In the genomic region with DNA sequence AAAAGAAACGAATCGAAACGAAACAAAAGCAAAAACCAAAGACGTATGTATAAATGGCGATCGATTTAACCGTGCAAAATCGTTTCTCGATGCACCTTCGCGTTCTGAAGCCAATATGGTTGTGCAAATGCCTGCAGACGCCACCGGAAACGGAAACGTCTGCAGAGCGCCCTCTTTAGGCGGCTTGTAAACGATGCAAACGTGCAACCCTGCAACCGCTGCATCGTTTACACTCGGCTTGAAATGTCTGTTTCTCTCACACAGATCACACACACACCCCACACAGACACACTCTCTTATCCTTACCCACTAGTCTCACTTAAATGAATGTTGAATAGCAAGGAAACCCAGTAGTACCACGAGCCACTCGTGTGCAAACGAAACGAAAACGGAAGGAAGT, we compare ENCODE assay signal across 3 fruit fly cellular contexts.
TF ChIP-seq lines count a peak whose summit lies in the region.

No protein-coding gene starts in this region.

- TF ChIP-seq CTCF in S2 (optimal IDR thresholded peaks at IDR 0.05; lab: Kevin White, UChicago), result peak; percentile 82 to 89
- TF ChIP-seq CTCF in whole organism, embryonic (GFP tag; optimal IDR thresholded peaks at IDR 0.05; lab: Kevin White, UChicago), result peak; percentile 82

TF ChIP-seq in whole organism, embryonic, 481 proteins besides CTCF, POLR2A, EP300 and RAD21 (continues in another document):
- no peak for TF ChIP-seq tin (GFP tag; optimal IDR thresholded peaks at IDR 0.05; lab: Kevin White, UChicago)
- no peak for TF ChIP-seq HLH54F (GFP tag; optimal IDR thresholded peaks at IDR 0.05; lab: Kevin White, UChicago)
- peak; percentile 54 for TF ChIP-seq dmrt11E (tag; optimal IDR thresholded peaks at IDR 0.05; lab: Kevin White, UChicago)
- no peak for TF ChIP-seq chif (GFP tag; optimal IDR thresholded peaks at IDR 0.05; lab: Kevin White, UChicago)
- no peak for TF ChIP-seq Atf6 (GFP tag; IDR thresholded peaks at IDR 0.05; lab: Robert Waterston, UW)
- TF ChIP-seq HLH3B (GFP tag; IDR thresholded peaks at IDR 0.05; lab: Robert Waterston, UW), result no peak
- TF ChIP-seq wek (GFP tag; optimal IDR thresholded peaks at IDR 0.05; lab: Kevin White, UChicago), result no peak
- TF ChIP-seq HLH4C (GFP tag; IDR thresholded peaks at IDR 0.05; lab: Robert Waterston, UW; ENCODE audit: partially characterized antibody), result no peak
- no peak for TF ChIP-seq CG7745 (tag; optimal IDR thresholded peaks at IDR 0.05; lab: Kevin White, UChicago)
- TF ChIP-seq CG12391 (tag; optimal IDR thresholded peaks at IDR 0.05; lab: Kevin White, UChicago), result peak; percentile 1
- TF ChIP-seq lab (GFP tag; optimal IDR thresholded peaks at IDR 0.05; lab: Kevin White, UChicago), result no peak
- no peak for TF ChIP-seq CG2889 (GFP tag; IDR thresholded peaks at IDR 0.05; lab: Robert Waterston, UW)
- TF ChIP-seq CG12155 (GFP tag; optimal IDR thresholded peaks at IDR 0.05; lab: Kevin White, UChicago), result no peak
- peak; percentile 2 for TF ChIP-seq CG5245 (GFP tag; optimal IDR thresholded peaks at IDR 0.05; lab: Kevin White, UChicago)
- no peak for TF ChIP-seq Six4 (GFP tag; optimal IDR thresholded peaks at IDR 0.05; lab: Kevin White, UChicago)
- TF ChIP-seq CG10321 (GFP tag; IDR thresholded peaks at IDR 0.05; lab: Robert Waterston, UW), result no peak
- TF ChIP-seq Elba2 (GFP tag; optimal IDR thresholded peaks at IDR 0.05; lab: Kevin White, UChicago), result peak; percentile 21
- no peak for TF ChIP-seq Dbx (GFP tag; IDR thresholded peaks at IDR 0.05; lab: Robert Waterston, UW)
- TF ChIP-seq tup (GFP tag; optimal IDR thresholded peaks at IDR 0.05; lab: Kevin White, UChicago), result no peak
- TF ChIP-seq Hr51 (GFP tag; optimal IDR thresholded peaks at IDR 0.05; lab: Kevin White, UChicago), result no peak
- no peak for TF ChIP-seq grn (GFP tag; optimal IDR thresholded peaks at IDR 0.05; lab: Kevin White, UChicago)
- no peak for TF ChIP-seq Eip74EF (GFP tag; optimal IDR thresholded peaks at IDR 0.05; lab: Kevin White, UChicago)
- TF ChIP-seq lola (GFP tag; optimal IDR thresholded peaks at IDR 0.05; lab: Kevin White, UChicago), result no peak
- no peak for TF ChIP-seq CG12236 (GFP tag; optimal IDR thresholded peaks at IDR 0.05; lab: Kevin White, UChicago)
- no peak for TF ChIP-seq ftz-f1 (GFP tag; optimal IDR thresholded peaks at IDR 0.05; lab: Kevin White, UChicago)
- no peak for TF ChIP-seq gfzf (GFP tag; optimal IDR thresholded peaks at IDR 0.05; lab: Kevin White, UChicago)
- peak; percentile 38; the same call in 1 of the 2 replicates for TF ChIP-seq sim (GFP tag; IDR thresholded peaks at IDR 0.05; lab: Robert Waterston, UW)
- TF ChIP-seq grau (tag; optimal IDR thresholded peaks at IDR 0.05; lab: Kevin White, UChicago), result no peak
- peak; percentile 74 for TF ChIP-seq CG33557 (GFP tag; optimal IDR thresholded peaks at IDR 0.05; lab: Kevin White, UChicago)
- no peak for TF ChIP-seq CG8281 (tag; optimal IDR thresholded peaks at IDR 0.05; lab: Kevin White, UChicago)
- peak; percentile 51 for TF ChIP-seq Med (GFP tag; lab: Kevin White, UChicago)
- no peak for TF ChIP-seq CG2678 (tag; optimal IDR thresholded peaks at IDR 0.05; lab: Kevin White, UChicago)
- TF ChIP-seq CG10274 (GFP tag; optimal IDR thresholded peaks at IDR 0.05; lab: Kevin White, UChicago), result no peak
- TF ChIP-seq jumu (GFP tag; optimal IDR thresholded peaks at IDR 0.05; lab: Kevin White, UChicago), result no peak
- TF ChIP-seq CG7839 (tag; optimal IDR thresholded peaks at IDR 0.05; lab: Kevin White, UChicago), result no peak
- no peak for TF ChIP-seq Ssrp (tag; optimal IDR thresholded peaks at IDR 0.05; lab: Kevin White, UChicago)
- no peak for TF ChIP-seq sima (GFP tag; optimal IDR thresholded peaks at IDR 0.05; lab: Kevin White, UChicago)
- no peak for TF ChIP-seq CG6272 (GFP tag; IDR thresholded peaks at IDR 0.05; lab: Robert Waterston, UW)
- peak; percentile 74 for TF ChIP-seq HLHmδ (GFP tag; optimal IDR thresholded peaks at IDR 0.05; lab: Kevin White, UChicago)
- no peak for TF ChIP-seq D19B (GFP tag; optimal IDR thresholded peaks at IDR 0.05; lab: Kevin White, UChicago)
- TF ChIP-seq CG18619 (GFP tag; optimal IDR thresholded peaks at IDR 0.05; lab: Kevin White, UChicago), result no peak
- TF ChIP-seq mirr (GFP tag; optimal IDR thresholded peaks at IDR 0.05; lab: Kevin White, UChicago), result no peak
- TF ChIP-seq CG17568 (GFP tag; optimal IDR thresholded peaks at IDR 0.05; lab: Kevin White, UChicago), result no peak
- TF ChIP-seq amos (GFP tag; IDR thresholded peaks at IDR 0.05; lab: Robert Waterston, UW; ENCODE audit: partially characterized antibody), result no peak
- TF ChIP-seq CG12071 (GFP tag; optimal IDR thresholded peaks at IDR 0.05; lab: Kevin White, UChicago), result no peak

TF ChIP-seq in whole organism, prepupa, 60 proteins besides CTCF, POLR2A, EP300 and RAD21:
- TF ChIP-seq fkh (GFP tag; optimal IDR thresholded peaks at IDR 0.05; lab: Kevin White, UChicago), result no peak
- TF ChIP-seq CG6163 (GFP tag; IDR thresholded peaks at IDR 0.05; lab: Robert Waterston, UW), result 0 out of 3 replicates have a peak, but pooled peaks have one; percentile 24
